Fruit fly (Drosophila melanogaster) ovary, adult (tissue): ENCODE measurements around the gene CG12784.

ENCODE experiments used
- CG17801 ChIP-seq: fragments of 200-800 bp; optimal IDR thresholded peaks from 2 replicates; lab custom pipeline; 2019; ENCODE audit warnings: missing biosample characterization, mild to moderate bottlenecking, missing genetic modification characterization, moderate library complexity; ENCODE audit not compliant: partially characterized antibody

The CG12784 gene

dm6 chr3R:15762815-15763214 lies at the start of gene CG12784:
TSS of gene CG12784 (plus strand) at chr3R:15763115.
- no peak for TF ChIP-seq CG17801 (GFP tag; lab: Kevin White, UChicago)

dm6 chr3R:15716485-15716884 lies 46.4 kb upstream of the CG12784 start, which contains the start of gene CG31294:
TSS of gene CG31294 (minus strand) at chr3R:15716585.
- no peak for TF ChIP-seq CG17801 (GFP tag; lab: Kevin White, UChicago)

dm6 chr3R:15730629-15731028 lies 32.3 kb upstream of the CG12784 start:
- no peak for TF ChIP-seq CG17801 (GFP tag; lab: Kevin White, UChicago)

DNA sequence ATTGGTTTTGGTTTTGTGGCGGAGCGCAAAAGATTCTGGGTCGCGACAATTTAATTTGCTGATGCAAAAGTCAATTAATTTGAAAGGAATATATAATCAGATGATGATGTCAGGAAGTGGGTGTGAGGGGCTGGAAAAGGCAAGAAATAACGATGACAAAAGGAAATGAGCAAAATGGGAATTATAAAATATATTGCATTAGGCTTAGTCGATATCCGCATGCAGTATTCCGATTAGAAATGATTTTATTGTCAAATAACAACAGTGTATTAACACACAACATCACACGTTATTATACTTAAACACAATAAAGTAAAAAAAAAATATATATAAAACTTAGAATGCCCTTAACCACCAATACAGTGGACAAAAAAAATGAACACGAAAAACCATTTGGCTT lies 31.5 kb upstream of the CG12784 start, which contains the start of gene CG34274:
Gene CG34274, plus strand, starts transcription at position 301 of the 400 bp plus-strand sequence.
- no peak for TF ChIP-seq CG17801 (GFP tag; lab: Kevin White, UChicago)

- TF ChIP-seq CG17801 (GFP tag; lab: Kevin White, UChicago), result no peak
These were observed 18.6 kb upstream of the CG12784 start, which contains the start of gene CG4520 for dm6 chr3R:15744354-15744753. TSS of gene CG4520 (plus strand) at chr3R:15744654.

DNA sequence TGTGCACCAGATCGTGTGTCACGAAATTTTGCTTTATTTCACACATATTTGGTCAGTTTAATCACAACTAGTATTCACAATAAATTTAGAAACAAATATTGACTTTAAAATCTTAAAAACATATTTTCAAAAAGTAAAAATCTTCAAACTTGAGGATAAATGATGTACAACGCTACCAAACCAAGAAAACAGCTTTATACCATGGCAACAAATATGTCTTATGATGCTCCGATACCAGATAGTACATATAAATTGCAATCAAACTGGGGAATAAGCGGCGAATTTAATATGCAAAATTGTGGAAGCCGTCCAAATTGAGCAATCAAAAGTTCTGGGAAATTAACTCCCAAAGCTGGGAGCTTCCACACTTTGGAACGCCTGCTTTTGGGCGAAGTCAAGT lies 4.4 kb downstream of the CG12784 start, which contains the start of gene CG5623:
Gene CG5623, minus strand, starts transcription at position 101 of the 400 bp plus-strand sequence.
- no peak for TF ChIP-seq CG17801 (GFP tag; lab: Kevin White, UChicago)

dm6 chr3R:15768900-15769299 lies 6.0 kb downstream of the CG12784 start:
- TF ChIP-seq CG17801 (GFP tag; lab: Kevin White, UChicago), result no peak

dm6 chr3R:15774128-15774527 lies 11.2 kb downstream of the CG12784 start, which contains the start of gene Ttc26:
TSS of gene Ttc26 (plus strand) at chr3R:15774416.
- TF ChIP-seq CG17801 (GFP tag; lab: Kevin White, UChicago), result no peak

dm6 chr3R:15775242-15775641 lies 12.3 kb downstream of the CG12784 start, which contains the start of gene CG45207:
TSS of gene CG45207 (minus strand) at chr3R:15775342.
- no peak for TF ChIP-seq CG17801 (GFP tag; lab: Kevin White, UChicago)

dm6 chr3R:15779505-15779904 lies 16.6 kb downstream of the CG12784 start, which contains the start of gene CG5614:
TSS of gene CG5614 (plus strand) at chr3R:15779805.
- no peak for TF ChIP-seq CG17801 (GFP tag; lab: Kevin White, UChicago)

DNA sequence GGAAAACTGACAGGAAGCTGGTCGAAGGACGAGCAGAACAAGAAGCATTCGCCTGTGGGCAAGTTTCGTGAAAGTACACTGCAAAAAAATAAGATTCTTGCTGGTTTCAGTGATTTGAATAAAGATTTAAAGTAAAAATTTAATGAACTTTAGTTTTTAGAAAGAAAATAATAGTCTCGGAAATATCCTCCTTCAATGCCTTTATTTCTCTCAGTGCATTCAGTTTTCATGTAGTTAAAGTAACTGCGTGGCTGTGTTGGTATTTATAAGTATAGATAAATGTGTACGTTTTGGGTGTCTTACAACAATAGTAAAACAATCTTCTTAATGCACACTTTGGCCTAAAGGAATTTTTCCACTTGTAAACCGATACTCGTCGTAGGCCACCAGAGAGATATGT lies 21.4 kb downstream of the CG12784 start:
- TF ChIP-seq CG17801 (GFP tag; lab: Kevin White, UChicago), result no peak

- TF ChIP-seq CG17801 (GFP tag; lab: Kevin White, UChicago), result no peak
These were observed 23.6 kb downstream of the CG12784 start, which contains the start of gene CG9590 for dm6 chr3R:15786538-15786937. TSS of gene CG9590 (plus strand) at chr3R:15786703.

DNA sequence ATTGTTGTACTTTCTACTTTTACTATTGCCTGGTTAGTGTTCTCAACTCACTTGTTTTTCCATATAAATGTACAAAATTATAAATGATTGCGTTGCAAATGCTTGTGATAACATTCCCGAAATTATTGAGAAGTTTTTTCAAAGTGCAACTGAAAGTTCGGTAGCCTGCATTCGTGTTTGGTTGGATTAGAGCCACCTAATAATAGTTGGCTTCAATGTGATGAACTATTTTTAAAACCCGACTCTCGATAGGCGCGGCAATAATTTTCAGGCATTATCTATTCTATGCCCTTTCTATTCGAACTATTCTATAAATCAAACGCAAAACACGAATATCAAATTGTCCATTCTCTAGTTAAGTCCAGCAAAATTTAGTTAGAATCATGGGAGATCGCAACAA lies 25.3 kb downstream of the CG12784 start, which contains the start of gene Uros2:
Gene Uros2, plus strand, starts transcription at position 301 of the 400 bp plus-strand sequence.
- no peak for TF ChIP-seq CG17801 (GFP tag; lab: Kevin White, UChicago)

DNA sequence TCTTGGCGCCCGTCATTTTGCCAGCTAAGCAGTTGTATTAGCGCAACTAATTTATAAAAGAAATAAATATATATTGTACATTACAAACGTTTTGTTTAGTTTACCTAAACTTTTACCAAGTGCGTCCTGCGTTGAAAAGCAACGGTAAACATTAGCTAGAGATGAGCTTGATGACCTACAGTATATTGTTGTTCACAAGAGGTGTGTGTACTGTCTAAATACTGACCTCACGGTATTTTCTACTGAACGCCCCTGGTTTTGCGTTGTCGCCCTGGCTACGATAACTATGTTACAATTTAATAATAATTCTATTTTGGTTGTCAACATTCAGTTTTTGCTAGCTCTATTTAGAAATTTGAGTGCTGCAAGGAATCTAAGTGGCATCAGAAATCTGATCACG lies 29.5 kb downstream of the CG12784 start, which contains the start of gene Acyp2:
Gene Acyp2, plus strand, starts transcription at position 262 of the 400 bp plus-strand sequence.
- TF ChIP-seq CG17801 (GFP tag; lab: Kevin White, UChicago), result peak; percentile 5

dm6 chr3R:15793372-15793802 lies 30.5 kb downstream of the CG12784 start, which contains the start of gene nsl1:
TSS of gene nsl1 (plus strand) at chr3R:15793782.
- TF ChIP-seq CG17801 (GFP tag; lab: Kevin White, UChicago), result peak; percentile 55

dm6 chr3R:15794258-15794727 lies 31.4 kb downstream of the CG12784 start:
- TF ChIP-seq CG17801 (GFP tag; lab: Kevin White, UChicago), result no peak
